Fruit fly (Drosophila melanogaster): ENCODE data around the gene CtsB.

The CtsB gene

DNA sequence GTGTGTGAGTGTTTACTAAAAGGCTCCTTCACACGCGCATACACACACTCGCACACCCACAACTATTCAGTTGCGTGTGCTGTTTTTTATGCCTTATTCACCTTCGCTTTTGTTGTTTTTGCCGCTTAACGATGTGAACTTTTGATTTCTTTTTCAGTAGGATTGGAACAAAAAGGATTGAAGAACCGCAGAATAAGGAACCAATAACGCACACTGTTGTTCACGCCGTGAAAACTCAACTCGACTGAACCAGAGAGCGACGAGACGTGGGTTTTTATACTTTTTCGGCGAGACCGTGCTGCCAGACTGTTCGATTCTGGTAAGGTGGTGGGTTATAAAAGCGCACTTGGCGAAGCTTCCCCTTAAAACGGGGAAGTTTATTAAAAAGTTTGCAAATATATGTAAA is 26.8 kb downstream of the CtsB start, which contains the start of gene Pdcd4 (continued):
- TF ChIP-seq CG14965 (GFP tag; optimal IDR thresholded peaks at IDR 0.05; ENCODE audit: borderline replicate concordance) (no peak), Rfx (GFP tag; IDR thresholded peaks at IDR 0.05) (peak; percentile 49; the same call in 1 of the 2 replicates), CG13894 (tag; optimal IDR thresholded peaks at IDR 0.05) (peak; percentile 37), Jarid2 (GFP tag; optimal IDR thresholded peaks at IDR 0.05) (peak; percentile 95), schlank (tag; optimal IDR thresholded peaks at IDR 0.05) (no peak), da (GFP tag; optimal IDR thresholded peaks at IDR 0.05) (no peak), sd (tag; optimal IDR thresholded peaks at IDR 0.05) (no peak), onecut (GFP tag; IDR thresholded peaks at IDR 0.05) (no peak), CG1647 (GFP tag; optimal IDR thresholded peaks at IDR 0.05) (no peak), NK7.1 (GFP tag; optimal IDR thresholded peaks at IDR 0.05) (no peak), Doc3 (GFP tag; IDR thresholded peaks at IDR 0.05; ENCODE audit: partially characterized antibody) (no peak), HHEX (GFP tag; optimal IDR thresholded peaks at IDR 0.05) (no peak), CG12769 (tag; optimal IDR thresholded peaks at IDR 0.05) (peak; percentile 44), CG17328 (GFP tag; IDR thresholded peaks at IDR 0.05) (peak; percentile 22; the same call in 1 of the 2 replicates), gsb (GFP tag; IDR thresholded peaks at IDR 0.05) (no peak), ap (GFP tag; IDR thresholded peaks at IDR 0.05) (no peak), Scr (GFP tag; IDR thresholded peaks at IDR 0.05; ENCODE audit: partially characterized antibody) (no peak), CG1792 (GFP tag; optimal IDR thresholded peaks at IDR 0.05) (no peak), klu (GFP tag; IDR thresholded peaks at IDR 0.05) (no peak), CG5245 (GFP tag; optimal IDR thresholded peaks at IDR 0.05) (no peak), gt (GFP tag; IDR thresholded peaks at IDR 0.05) (no peak), salm (tag; optimal IDR thresholded peaks at IDR 0.05) (peak; percentile 8), CG4707 (GFP tag; optimal IDR thresholded peaks at IDR 0.05) (no peak), zf30C (GFP tag; optimal IDR thresholded peaks at IDR 0.05) (no peak), jigr1 (GFP tag; IDR thresholded peaks at IDR 0.05) (no peak), dpn (GFP tag; optimal IDR thresholded peaks at IDR 0.05) (peak in 1 of 2 experiments; percentile 7), CG4730 (GFP tag; IDR thresholded peaks at IDR 0.05) (no peak), CG7372 (GFP tag; IDR thresholded peaks at IDR 0.05) (no peak), CG18011 (GFP tag; optimal IDR thresholded peaks at IDR 0.05) (no peak), CG17568 (GFP tag; optimal IDR thresholded peaks at IDR 0.05) (peak; percentile 8), HLH4C (GFP tag; IDR thresholded peaks at IDR 0.05; ENCODE audit: partially characterized antibody) (no peak), CG31441 (GFP tag; IDR thresholded peaks at IDR 0.05) (no peak), row (GFP tag; IDR thresholded peaks at IDR 0.05) (no peak), disco-r (GFP tag; optimal IDR thresholded peaks at IDR 0.05) (no peak), CG10979 (tag; optimal IDR thresholded peaks at IDR 0.05) (peak; percentile 35), CG4328 (GFP tag; optimal IDR thresholded peaks at IDR 0.05) (peak; percentile 52), CG8388 (GFP tag; optimal IDR thresholded peaks at IDR 0.05) (no peak), Lhr (GFP tag; optimal IDR thresholded peaks at IDR 0.05) (peak; percentile 51), zfh2 (GFP tag; optimal IDR thresholded peaks at IDR 0.05) (no peak), Max (GFP tag; optimal IDR thresholded peaks at IDR 0.05) (no peak), CG8359 (GFP tag; optimal IDR thresholded peaks at IDR 0.05; ENCODE audit: borderline replicate concordance) (no peak), CG18599 (GFP tag; optimal IDR thresholded peaks at IDR 0.05) (no peak), CG2202 (tag; optimal IDR thresholded peaks at IDR 0.05) (no peak), dati (GFP tag; IDR thresholded peaks at IDR 0.05) (no peak), eve (GFP tag; optimal IDR thresholded peaks at IDR 0.05) (peak in 1 of 2 experiments; percentile 16), trh (GFP tag; optimal IDR thresholded peaks at IDR 0.05) (no peak), D19B (GFP tag; optimal IDR thresholded peaks at IDR 0.05) (no peak), CG2678 (tag; optimal IDR thresholded peaks at IDR 0.05) (peak; percentile 31), D19A (tag; optimal IDR thresholded peaks at IDR 0.05) (peak; percentile 28), Mes4 (GFP tag; optimal IDR thresholded peaks at IDR 0.05) (no peak), lola (GFP tag; optimal IDR thresholded peaks at IDR 0.05) (no peak)
